Fruit fly (Drosophila melanogaster) whole organism, embryonic: ENCODE data around the gene nst.

Source experiments
- Atf-2 ChIP-seq: fragments of 200-800 bp; sonication (Bioruptor generic); optimal IDR thresholded peaks from 2 replicates; lab custom pipeline; 2016; ENCODE audit warnings: missing biosample characterization, missing genetic modification characterization
- B-H2 ChIP-seq: fragments of 200-800 bp; sonication (Bioruptor generic); optimal IDR thresholded peaks from 2 replicates; lab custom pipeline; 2018; ENCODE audit warnings: missing biosample characterization, mild to moderate bottlenecking, missing genetic modification characterization
- CG10274 ChIP-seq: fragments of 200-800 bp; sonication (Bioruptor generic); optimal IDR thresholded peaks from 3 replicates; lab custom pipeline; 2017; ENCODE audit warnings: missing biosample characterization, mild to moderate bottlenecking, missing genetic modification characterization
- CG11560 ChIP-seq: fragments of 200-800 bp; sonication (Bioruptor generic); IDR thresholded peaks from 3 replicates; pipeline ENCODE4 v1.3.6; 2022; ENCODE audit warnings: missing biosample characterization, missing genetic modification characterization
- CG12219 ChIP-seq: fragments of 200-800 bp; sonication (Bioruptor generic); optimal IDR thresholded peaks from 3 replicates; lab custom pipeline; 2018; ENCODE audit warnings: missing biosample characterization, mild to moderate bottlenecking, missing genetic modification characterization
- CG12391 ChIP-seq: fragments of 200-800 bp; sonication (Bioruptor generic); optimal IDR thresholded peaks from 3 replicates; lab custom pipeline; 2018; ENCODE audit warnings: missing biosample characterization, mild to moderate bottlenecking, missing genetic modification characterization, moderate library complexity
- CG12659 ChIP-seq: fragments of 200-800 bp; sonication (Bioruptor generic); optimal IDR thresholded peaks from 3 replicates; lab custom pipeline; 2017; ENCODE audit warnings: mild to moderate bottlenecking, missing biosample characterization, missing genetic modification reagents, missing genetic modification characterization
- CG13296 ChIP-seq: fragments of 200-800 bp; sonication (Bioruptor generic); optimal IDR thresholded peaks from 3 replicates; lab custom pipeline; 2018; ENCODE audit warnings: missing biosample characterization, mild to moderate bottlenecking, missing genetic modification characterization
- CG13775 ChIP-seq: fragments of 200-800 bp; sonication (Bioruptor generic); optimal IDR thresholded peaks from 3 replicates; lab custom pipeline; 2017; ENCODE audit warnings: missing biosample characterization, mild to moderate bottlenecking, missing genetic modification characterization
- CG16863 ChIP-seq: fragments of 200-800 bp; sonication (Bioruptor generic); optimal IDR thresholded peaks from 3 replicates; lab custom pipeline; 2016; ENCODE audit warnings: missing biosample characterization, missing genetic modification characterization
- CG17359 ChIP-seq: fragments of 200-800 bp; sonication (Bioruptor generic); optimal IDR thresholded peaks from 3 replicates; lab custom pipeline; 2018; ENCODE audit warnings: missing biosample characterization, mild to moderate bottlenecking, missing genetic modification characterization, moderate library complexity
- CG17385 ChIP-seq: fragments of 200-800 bp; sonication (Bioruptor generic); optimal IDR thresholded peaks from 3 replicates; lab custom pipeline; 2018; ENCODE audit warnings: missing biosample characterization, mild to moderate bottlenecking, missing genetic modification characterization
- CG17829 ChIP-seq: fragments of 200-800 bp; optimal IDR thresholded peaks from 2 replicates; lab custom pipeline; 2019; ENCODE audit warnings: missing biosample characterization, mild to moderate bottlenecking, missing genetic modification characterization, moderate library complexity
- CG2875 ChIP-seq: fragments of 200-800 bp; sonication (Bioruptor generic); optimal IDR thresholded peaks from 2 replicates; lab custom pipeline; 2017; ENCODE audit warnings: missing biosample characterization, mild to moderate bottlenecking, missing genetic modification characterization, missing genetic modification reagents
- CG30403 ChIP-seq: fragments of 200-800 bp; sonication (Bioruptor generic); optimal IDR thresholded peaks from 3 replicates; lab custom pipeline; 2016; ENCODE audit warnings: missing biosample characterization, missing genetic modification characterization
- CG32772 ChIP-seq: fragments of 200-800 bp; sonication (Bioruptor generic); IDR thresholded peaks from 2 replicates; pipeline ENCODE4 v1.3.6; 2022; ENCODE audit warnings: missing biosample characterization, missing genetic modification characterization
- CG7987 ChIP-seq: fragments of 200-800 bp; sonication (Bioruptor generic); optimal IDR thresholded peaks from 2 replicates; lab custom pipeline; 2018; ENCODE audit warnings: missing biosample characterization, mild to moderate bottlenecking, missing genetic modification characterization, moderate library complexity
- CG8478 ChIP-seq: fragments of >200 bp; optimal IDR thresholded peaks from 2 replicates; lab custom pipeline; 2018
- CG9215 ChIP-seq: fragments of 200-800 bp; sonication (Bioruptor generic); IDR thresholded peaks from 2 replicates; pipeline ENCODE4 v1.3.6; 2022; ENCODE audit warnings: missing biosample characterization, missing genetic modification characterization
- CG9727 ChIP-seq: fragments of 200-800 bp; sonication (Bioruptor generic); optimal IDR thresholded peaks from 3 replicates; lab custom pipeline; 2017; ENCODE audit warnings: missing biosample characterization, mild to moderate bottlenecking, missing genetic modification characterization
- CoRest ChIP-seq: fragments of 200-800 bp; sonication (Bioruptor generic); optimal IDR thresholded peaks from 3 replicates; lab custom pipeline; 2018; ENCODE audit warnings: missing biosample characterization, mild to moderate bottlenecking, missing genetic modification characterization, moderate library complexity
- D ChIP-seq, 2 experiments: fragments of 200-800 bp in 1 of 2; fragments of >200 bp in 1 of 2; sonication (Bioruptor generic) in 1 of 2; optimal IDR thresholded peaks; 2 replicates in 1 of 2; 3 replicates in 1 of 2; lab custom pipeline; 2017; ENCODE audit warnings: mild to moderate bottlenecking in 1 of 2, missing biosample characterization in 1 of 2, missing genetic modification characterization in 1 of 2, missing genetic modification reagents in 1 of 2
- D19A ChIP-seq: fragments of 200-800 bp; optimal IDR thresholded peaks from 3 replicates; lab custom pipeline; 2019; ENCODE audit warnings: missing biosample characterization, mild to moderate bottlenecking, missing genetic modification characterization, moderate library complexity
- Dll ChIP-seq: fragments of 200-800 bp; sonication (Bioruptor generic); IDR thresholded peaks from 4 replicates; pipeline ENCODE4 v1.3.6; 2022; ENCODE audit warnings: missing biosample characterization, missing genetic modification characterization; ENCODE audit not compliant: partially characterized antibody
- HLH54F ChIP-seq: fragments of 200-800 bp; sonication (Bioruptor generic); optimal IDR thresholded peaks from 3 replicates; lab custom pipeline; 2016; ENCODE audit warnings: missing biosample characterization, missing genetic modification characterization
- Meics ChIP-seq: fragments of 200-800 bp; sonication (Bioruptor generic); optimal IDR thresholded peaks from 2 replicates; lab custom pipeline; 2017; ENCODE audit warnings: missing biosample characterization, mild to moderate bottlenecking, missing genetic modification characterization
- Sox102F ChIP-seq: fragments of 200-800 bp; sonication (Bioruptor generic); optimal IDR thresholded peaks from 2 replicates; lab custom pipeline; 2018; ENCODE audit warnings: missing biosample characterization, mild to moderate bottlenecking, missing genetic modification characterization, moderate library complexity
- bigmax ChIP-seq: fragments of 200-800 bp; sonication (Bioruptor generic); optimal IDR thresholded peaks from 2 replicates; lab custom pipeline; 2018; ENCODE audit warnings: missing biosample characterization, mild to moderate bottlenecking, missing genetic modification characterization
- cato ChIP-seq: fragments of 200-800 bp; sonication (Bioruptor generic); optimal IDR thresholded peaks from 2 replicates; lab custom pipeline; 2016; ENCODE audit warnings: missing biosample characterization, missing genetic modification characterization, borderline replicate concordance
- dmrt11E ChIP-seq: fragments of 200-800 bp; sonication (Bioruptor generic); optimal IDR thresholded peaks from 3 replicates; lab custom pipeline; 2018; ENCODE audit warnings: missing biosample characterization, mild to moderate bottlenecking, missing genetic modification characterization, moderate library complexity
- dysf ChIP-seq: fragments of 200-800 bp; sonication (Bioruptor generic); IDR thresholded peaks from 3 replicates; pipeline ENCODE4 v1.3.6; 2022; ENCODE audit warnings: missing biosample characterization, missing genetic modification characterization
- gce ChIP-seq: fragments of 200-800 bp; sonication (Bioruptor generic); IDR thresholded peaks from 3 replicates; pipeline ENCODE4 v1.3.6; 2022; ENCODE audit warnings: missing biosample characterization, missing genetic modification characterization
- hkb ChIP-seq, 2 experiments: fragments of 200-800 bp in 1 of 2; fragments of >200 bp in 1 of 2; sonication (Bioruptor generic) in 1 of 2; IDR thresholded peaks in 1 of 2; optimal IDR thresholded peaks in 1 of 2; 2 replicates each; pipeline versions ENCODE4 v1.3.6 to Lab custom; 2017 to 2022; ENCODE audit warnings: missing biosample characterization in 1 of 2, missing genetic modification characterization in 1 of 2
- hth ChIP-seq: fragments of >200 bp; optimal IDR thresholded peaks from 2 replicates; lab custom pipeline; 2017; ENCODE audit warnings: inconsistent platforms
- knrl ChIP-seq: fragments of 200-800 bp; sonication (Bioruptor generic); IDR thresholded peaks from 3 replicates; pipeline ENCODE4 v1.3.6; 2022; ENCODE audit warnings: missing biosample characterization, missing genetic modification characterization; ENCODE audit not compliant: partially characterized antibody
- lola ChIP-seq, 3 experiments: fragments of >200 bp in 2 of 3; fragments of 200-800 bp in 1 of 3; sonication (Bioruptor generic) in 1 of 3; optimal IDR thresholded peaks; 2 replicates each; lab custom pipeline; 2017 to 2019; ENCODE audit warnings: missing biosample characterization in 3 of 3, missing genetic modification characterization in 3 of 3, mild to moderate bottlenecking in 1 of 3, moderate library complexity in 1 of 3
- nau ChIP-seq: fragments of 200-800 bp; sonication (Bioruptor generic); optimal IDR thresholded peaks from 3 replicates; lab custom pipeline; 2017; ENCODE audit warnings: missing biosample characterization, mild to moderate bottlenecking, missing genetic modification characterization, missing genetic modification reagents
- nom ChIP-seq: fragments of 200-800 bp; sonication (Bioruptor generic); optimal IDR thresholded peaks from 2 replicates; lab custom pipeline; 2017; ENCODE audit warnings: missing biosample characterization, missing genetic modification characterization, mild to moderate bottlenecking, moderate library complexity, missing genetic modification reagents
- pan ChIP-seq, 4 experiments: fragments of >200 bp in 3 of 4; fragments of 200-800 bp in 1 of 4; sonication (Bioruptor generic) in 1 of 4; optimal IDR thresholded peaks in 3 of 4; IDR thresholded peaks in 1 of 4; 2 replicates each; pipeline versions ENCODE4 v1.3.6 to Lab custom; 2017 to 2022; ENCODE audit warnings: missing biosample characterization in 2 of 4, missing genetic modification characterization in 2 of 4, mixed read lengths in 1 of 4
- sd ChIP-seq: fragments of 200-800 bp; sonication (Bioruptor generic); optimal IDR thresholded peaks from 3 replicates; lab custom pipeline; 2018; ENCODE audit warnings: missing biosample characterization, mild to moderate bottlenecking, missing genetic modification characterization, moderate library complexity
- sens ChIP-seq: fragments of 200-800 bp; sonication (Bioruptor generic); peaks from one replicate; lab custom pipeline; 2016; ENCODE audit warnings: missing biosample characterization, missing genetic modification characterization
- sisA ChIP-seq: fragments of 200-800 bp; sonication (Bioruptor generic); IDR thresholded peaks from 2 replicates; pipeline ENCODE4 v1.3.6; 2022; ENCODE audit warnings: missing biosample characterization, missing genetic modification characterization
- ssp ChIP-seq: fragments of 200-800 bp; sonication (Bioruptor generic); IDR thresholded peaks from 2 replicates; pipeline ENCODE4 v1.3.6; 2022; ENCODE audit warnings: missing biosample characterization, missing genetic modification characterization
- tap ChIP-seq: fragments of 200-800 bp; optimal IDR thresholded peaks from 3 replicates; lab custom pipeline; 2019; ENCODE audit warnings: missing biosample characterization, mild to moderate bottlenecking, missing genetic modification characterization, moderate library complexity
- tgo ChIP-seq: fragments of 200-800 bp; sonication (Bioruptor generic); IDR thresholded peaks from 3 replicates; pipeline ENCODE4 v1.3.6; 2022; ENCODE audit warnings: missing biosample characterization, missing genetic modification characterization
- toy ChIP-seq: fragments of 200-800 bp; sonication (Bioruptor generic); IDR thresholded peaks from 2 replicates; pipeline ENCODE4 v1.3.6; 2022; ENCODE audit warnings: missing biosample characterization, missing genetic modification characterization
- zen ChIP-seq: fragments of 200-800 bp; sonication (Bioruptor generic); optimal IDR thresholded peaks from 3 replicates; lab custom pipeline; 2018; ENCODE audit warnings: missing biosample characterization, mild to moderate bottlenecking, missing genetic modification characterization, moderate library complexity
- zfh2 ChIP-seq: fragments of 200-800 bp; sonication (Bioruptor generic); optimal IDR thresholded peaks from 2 replicates; lab custom pipeline; 2016; ENCODE audit warnings: missing biosample characterization, missing genetic modification characterization

Gene nst

DNA sequence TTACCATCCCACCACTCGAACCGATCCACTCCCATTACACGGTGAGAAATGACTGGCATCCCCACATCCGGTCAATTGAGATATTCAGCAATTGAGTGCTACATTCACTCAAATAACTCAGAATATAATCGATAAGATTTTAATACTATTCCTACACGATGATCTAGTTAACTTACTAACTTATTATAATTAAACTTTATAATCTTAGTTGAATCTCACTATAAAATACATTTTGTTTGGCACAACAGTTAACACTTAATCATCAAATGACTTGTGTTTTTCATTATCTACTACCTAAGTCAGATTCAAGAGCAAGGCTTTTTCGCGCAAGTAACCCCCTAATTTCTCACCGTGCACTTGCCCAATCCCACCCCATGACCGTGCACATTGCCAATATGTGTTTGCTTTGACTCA, 34.7 kb downstream of the nst start (continued):
- TF ChIP-seq CG12391 (tag; lab: Kevin White, UChicago) (peak; percentile 57), Dll (GFP tag; lab: Robert Waterston, UW) (no peak), CG30403 (peak; percentile 63), hth (lab: Kevin White, UChicago) (no peak), pan (optimal IDR thresholded peaks at IDR 0.05; lab: Kevin White, UChicago) (no peak), pan (GFP tag; optimal IDR thresholded peaks at IDR 0.05 in 1 of 2, IDR thresholded peaks at IDR 0.05 in 1 of 2) (peak in 1 of 2 experiments; percentile 22), sisA (GFP tag; lab: Robert Waterston, UW) (no peak), CG7987 (no peak), CG11560 (tag; lab: Robert Waterston, UW) (0 out of 3 replicates have a peak, but pooled peaks have one; percentile 30), hkb (optimal IDR thresholded peaks at IDR 0.05; lab: Kevin White, UChicago) (no peak), hkb (GFP tag; IDR thresholded peaks at IDR 0.05; lab: Robert Waterston, UW) (peak; percentile 39; the same call in 1 of the 2 replicates), lola (GFP tag; optimal IDR thresholded peaks at IDR 0.05; lab: Kevin White, UChicago) (peak in 1 of 3 experiments; percentile 42), CG17359 (peak; percentile 42), CG13775 (peak; percentile 13), sd (tag; lab: Kevin White, UChicago) (no peak), CG32772 (0 out of 2 replicates have a peak, but pooled peaks have one; percentile 11), CG8478 (lab: Kevin White, UChicago) (no peak), dysf (peak; percentile 49; the same call in 1 of the 3 replicates), CG13296 (GFP tag; lab: Kevin White, UChicago) (peak; percentile 51), Sox102F (GFP tag; lab: Kevin White, UChicago) (peak; percentile 47), Atf-2 (GFP tag; lab: Kevin White, UChicago) (peak; percentile 1), D (optimal IDR thresholded peaks at IDR 0.05; lab: Kevin White, UChicago) (no peak), D (GFP tag; optimal IDR thresholded peaks at IDR 0.05; lab: Kevin White, UChicago) (peak; percentile 40), CG12659 (GFP tag; lab: Kevin White, UChicago) (peak; percentile 39), CG10274 (GFP tag; lab: Kevin White, UChicago) (peak; percentile 24), toy (no peak), nom (GFP tag; lab: Kevin White, UChicago) (peak; percentile 79), B-H2 (GFP tag; lab: Kevin White, UChicago) (no peak), tap (peak; percentile 46), HLH54F (no peak), CG9215 (GFP tag; lab: Robert Waterston, UW) (0 out of 2 replicates have a peak, but pooled peaks have one; percentile 15), dmrt11E (tag; lab: Kevin White, UChicago) (peak; percentile 16), zfh2 (no peak), nau (GFP tag; lab: Kevin White, UChicago) (peak; percentile 31), CG2875 (GFP tag; lab: Kevin White, UChicago) (peak; percentile 39), gce (GFP tag; lab: Robert Waterston, UW) (no peak), tgo (GFP tag; lab: Robert Waterston, UW) (peak; percentile 21; the same call in 1 of the 3 replicates), cato (GFP tag; lab: Kevin White, UChicago) (no peak), ssp (GFP tag; lab: Robert Waterston, UW) (0 out of 2 replicates have a peak, but pooled peaks have one; percentile 11), CG17829 (peak; percentile 46), CG9727 (GFP tag; lab: Kevin White, UChicago) (peak; percentile 47), CG12219 (GFP tag; lab: Kevin White, UChicago) (peak; percentile 47), zen (tag; lab: Kevin White, UChicago) (no peak), sens (GFP tag; lab: Kevin White, UChicago) (peak; percentile 65), CoRest (tag; lab: Kevin White, UChicago) (peak; percentile 65), CG17385 (GFP tag; lab: Kevin White, UChicago) (peak; percentile 55), Meics (GFP tag; lab: Kevin White, UChicago) (peak; percentile 53), CG16863 (GFP tag; lab: Kevin White, UChicago) (no peak), bigmax (GFP tag; lab: Kevin White, UChicago) (no peak), knrl (GFP tag; lab: Robert Waterston, UW) (no peak), D19A (peak; percentile 43)
